Worm (Caenorhabditis elegans): ENCODE measurements around the gene C29H12.2.

The C29H12.2 gene

ce11 chrII:6113187-6113586 is 10.4 kb upstream of the C29H12.2 start, which contains the start of gene heri-1:
Gene heri-1 (minus strand): TSS chrII:6113194.
- TF ChIP-seq lin-14 (GFP tag; optimal IDR thresholded peaks at IDR 0.05) (no peak), snu-23 (GFP tag; optimal IDR thresholded peaks at IDR 0.05) (no peak), tlp-1 (tag; optimal IDR thresholded peaks at IDR 0.05) (no peak), nhr-76 (tag; optimal IDR thresholded peaks at IDR 0.05) (no peak), ceh-90 (tag; optimal IDR thresholded peaks at IDR 0.05) (no peak), mab-9 (GFP tag; IDR thresholded peaks at IDR 0.05) (no peak), swsn-7 (tag; optimal IDR thresholded peaks at IDR 0.05) (no peak), isw-1 (GFP tag; IDR thresholded peaks at IDR 0.05) (no peak), lin-15B (tag; optimal IDR thresholded peaks at IDR 0.05) (no peak), pqm-1 (tag; optimal IDR thresholded peaks at IDR 0.05) (no peak), unc-130 (tag; optimal IDR thresholded peaks at IDR 0.05) (no peak), nhr-77 (tag; optimal IDR thresholded peaks at IDR 0.05) (no peak), snpc-4 (tag; optimal IDR thresholded peaks at IDR 0.05) (no peak), nhr-85 (tag) (no peak), tbx-2 (tag; optimal IDR thresholded peaks at IDR 0.05) (no peak)

ce11 chrII:6113842-6114441 is 9.7 kb upstream of the C29H12.2 start:
- TF ChIP-seq ztf-11 (tag; optimal IDR thresholded peaks at IDR 0.05) (no peak), pqm-1 (tag; optimal IDR thresholded peaks at IDR 0.05) (no peak), fkh-8 (tag; optimal IDR thresholded peaks at IDR 0.05) (no peak), grh-1 (GFP tag; IDR thresholded peaks at IDR 0.05) (no peak), fos-1 (tag; optimal IDR thresholded peaks at IDR 0.05) (no peak), unc-86 (tag; optimal IDR thresholded peaks at IDR 0.05) (no peak), lin-14 (GFP tag; optimal IDR thresholded peaks at IDR 0.05) (peak; percentile 16)

ce11 chrII:6115283-6115682 is 8.3 kb upstream of the C29H12.2 start:
- peak; percentile 16 for TF ChIP-seq fkh-10 (GFP tag; optimal IDR thresholded peaks at IDR 0.05)
- TF ChIP-seq unc-62 (GFP tag; optimal IDR thresholded peaks at IDR 0.05): no peak

- TF ChIP-seq lin-15B (tag; optimal IDR thresholded peaks at IDR 0.05) (no peak), blmp-1 (tag; optimal IDR thresholded peaks at IDR 0.05) (peak; percentile 25)
These were observed 6.9 kb upstream of the C29H12.2 start for ce11 chrII:6116701-6117100.

- TF ChIP-seq nhr-71 (tag; optimal IDR thresholded peaks at IDR 0.05): no peak
- TF ChIP-seq dsc-1 (tag; optimal IDR thresholded peaks at IDR 0.05): peak; percentile 13
These were observed 5.4 kb upstream of the C29H12.2 start, which contains the start of gene C29H12.6 for ce11 chrII:6118163-6118562. Gene C29H12.6 (minus strand): TSS chrII:6118263.

ce11 chrII:6120548-6120947 is 3.1 kb upstream of the C29H12.2 start:
- TF ChIP-seq rnt-1 (tag; optimal IDR thresholded peaks at IDR 0.05): no peak
- peak; percentile 61 for TF ChIP-seq lin-14 (GFP tag; optimal IDR thresholded peaks at IDR 0.05)

ce11 chrII:6122641-6123424 is 776 bp upstream of the C29H12.2 start:
- TF ChIP-seq lin-14 (GFP tag; optimal IDR thresholded peaks at IDR 0.05): peak; percentile 64
- TF ChIP-seq dpl-1 (GFP tag; optimal IDR thresholded peaks at IDR 0.05): peak in 1 of 3 experiments; percentile 30
- peak; percentile 96 for TF ChIP-seq pqm-1 (tag; optimal IDR thresholded peaks at IDR 0.05)
- TF ChIP-seq elt-3 (tag; optimal IDR thresholded peaks at IDR 0.05): peak in 1 of 6 experiments; percentile 9
- TF ChIP-seq efl-1 (optimal IDR thresholded peaks at IDR 0.05): peak; percentile 3 to 34
- peak in 1 of 2 experiments; percentile 21 for TF ChIP-seq efl-1 (GFP tag; optimal IDR thresholded peaks at IDR 0.05 in 1 of 2)
- TF ChIP-seq ets-5 (GFP tag; IDR thresholded peaks at IDR 0.05): no peak
- peak; percentile 55 for TF ChIP-seq mep-1 (tag; optimal IDR thresholded peaks at IDR 0.05)
- peak; percentile 16 for TF ChIP-seq C16A3.4 (tag; optimal IDR thresholded peaks at IDR 0.05)
- peak; percentile 74 for TF ChIP-seq elt-2 (tag; optimal IDR thresholded peaks at IDR 0.05)
- TF ChIP-seq ceh-82 (tag; optimal IDR thresholded peaks at IDR 0.05): no peak
- TF ChIP-seq lsy-2 (tag; optimal IDR thresholded peaks at IDR 0.05): peak in 1 of 2 experiments; percentile 19
- no peak for TF ChIP-seq fos-1 (tag; optimal IDR thresholded peaks at IDR 0.05)
- peak; percentile 10 for TF ChIP-seq nhr-47 (tag; optimal IDR thresholded peaks at IDR 0.05)

Measured in whole organism, L1 larva.